Fruit fly (Drosophila melanogaster) whole organism, embryonic: ENCODE data around the gene Rip11.

Experiments
- Aef1 ChIP-seq: fragments of 200-800 bp; sonication (Bioruptor generic); IDR thresholded peaks from 3 replicates; pipeline ENCODE4 v1.3.6; 2022; ENCODE audit warnings: missing biosample characterization, missing genetic modification characterization
- Asciz ChIP-seq: fragments of 200-800 bp; sonication (Bioruptor generic); optimal IDR thresholded peaks from 2 replicates; lab custom pipeline; 2017; ENCODE audit warnings: missing biosample characterization, mild to moderate bottlenecking, missing genetic modification characterization, missing genetic modification reagents
- BEAF-32 ChIP-seq: fragments of 200-800 bp; sonication (Bioruptor generic); optimal IDR thresholded peaks from 3 replicates; lab custom pipeline; 2017; ENCODE audit warnings: missing biosample characterization, missing genetic modification characterization, mild to moderate bottlenecking, moderate library complexity, missing genetic modification reagents
- CG10209 ChIP-seq: fragments of 200-800 bp; sonication (Bioruptor generic); optimal IDR thresholded peaks from 3 replicates; lab custom pipeline; 2017; ENCODE audit warnings: missing biosample characterization, mild to moderate bottlenecking, missing genetic modification characterization, missing genetic modification reagents
- CG1024 ChIP-seq: fragments of 200-800 bp; sonication (Bioruptor generic); IDR thresholded peaks from 2 replicates; pipeline ENCODE4 v1.3.6; 2022; ENCODE audit warnings: missing biosample characterization, missing genetic modification characterization
- CG11085 ChIP-seq: fragments of 200-800 bp; sonication (Bioruptor generic); IDR thresholded peaks from 2 replicates; pipeline ENCODE4 v1.3.6; 2022; ENCODE audit warnings: missing biosample characterization, missing genetic modification characterization
- CG11398 ChIP-seq: fragments of 200-800 bp; sonication (Bioruptor generic); optimal IDR thresholded peaks from 2 replicates; lab custom pipeline; 2016; ENCODE audit warnings: missing biosample characterization, missing genetic modification characterization
- CG13775 ChIP-seq: fragments of 200-800 bp; sonication (Bioruptor generic); optimal IDR thresholded peaks from 3 replicates; lab custom pipeline; 2017; ENCODE audit warnings: missing biosample characterization, mild to moderate bottlenecking, missing genetic modification characterization
- CG17612 ChIP-seq: fragments of 200-800 bp; sonication (Bioruptor generic); IDR thresholded peaks from 2 replicates; pipeline ENCODE4 v1.3.6; 2022; ENCODE audit warnings: missing biosample characterization, missing genetic modification characterization
- CG31388 ChIP-seq: fragments of 200-800 bp; sonication (Bioruptor generic); optimal IDR thresholded peaks from 2 replicates; lab custom pipeline; 2016; ENCODE audit warnings: missing biosample characterization, missing genetic modification characterization
- CG33557 ChIP-seq: fragments of 200-800 bp; sonication (Bioruptor generic); optimal IDR thresholded peaks from 2 replicates; lab custom pipeline; 2019; ENCODE audit warnings: missing biosample characterization, mild to moderate bottlenecking, missing genetic modification characterization, moderate library complexity
- CG3726 ChIP-seq: fragments of 200-800 bp; sonication (Bioruptor generic); IDR thresholded peaks from 3 replicates; pipeline ENCODE4, ENCODE4 v1.3.6; 2022; ENCODE audit warnings: missing biosample characterization, missing genetic modification characterization
- CG3838 ChIP-seq: fragments of 200-800 bp; sonication (Bioruptor generic); optimal IDR thresholded peaks from 3 replicates; lab custom pipeline; 2016; ENCODE audit warnings: missing biosample characterization, missing genetic modification characterization
- CG3995 ChIP-seq: fragments of 200-800 bp; sonication (Bioruptor generic); optimal IDR thresholded peaks from 3 replicates; lab custom pipeline; 2016; ENCODE audit warnings: missing biosample characterization, missing genetic modification characterization
- CG4424 ChIP-seq: fragments of 200-800 bp; sonication (Bioruptor generic); optimal IDR thresholded peaks from 3 replicates; lab custom pipeline; 2016; ENCODE audit warnings: missing biosample characterization, missing genetic modification characterization
- CG5953 ChIP-seq: fragments of 200-800 bp; sonication (Bioruptor generic); IDR thresholded peaks from 2 replicates; pipeline ENCODE4 v1.3.6; 2022; ENCODE audit warnings: missing biosample characterization, missing genetic modification characterization
- CG6254 ChIP-seq: fragments of 200-800 bp; sonication (Bioruptor generic); optimal IDR thresholded peaks from 3 replicates; lab custom pipeline; 2017; ENCODE audit warnings: mild to moderate bottlenecking, missing biosample characterization, missing genetic modification reagents, missing genetic modification characterization
- CG6765 ChIP-seq: fragments of 200-800 bp; sonication (Bioruptor generic); optimal IDR thresholded peaks from 3 replicates; lab custom pipeline; 2017; ENCODE audit warnings: missing biosample characterization, mild to moderate bottlenecking, missing genetic modification characterization
- CG7372 ChIP-seq: fragments of 200-800 bp; sonication (Bioruptor generic); IDR thresholded peaks from 2 replicates; pipeline ENCODE4 v1.3.6; 2022; ENCODE audit warnings: missing biosample characterization, missing genetic modification characterization
- CG8089 ChIP-seq: fragments of 200-800 bp; sonication (Bioruptor generic); optimal IDR thresholded peaks from 3 replicates; lab custom pipeline; 2016; ENCODE audit warnings: missing biosample characterization, missing genetic modification characterization
- D19B ChIP-seq: fragments of 200-800 bp; sonication (Bioruptor generic); optimal IDR thresholded peaks from 2 replicates; lab custom pipeline; 2017; ENCODE audit warnings: missing biosample characterization, mild to moderate bottlenecking, missing genetic modification characterization
- Doc3 ChIP-seq: fragments of 200-800 bp; sonication (Bioruptor generic); IDR thresholded peaks from 3 replicates; pipeline ENCODE4 v1.3.6; 2022; ENCODE audit warnings: missing biosample characterization, missing genetic modification characterization; ENCODE audit not compliant: partially characterized antibody
- Ets65A ChIP-seq: fragments of 200-800 bp; sonication (Bioruptor generic); peaks from one replicate; lab custom pipeline; 2016; ENCODE audit warnings: missing biosample characterization, missing genetic modification characterization
- Hr39 ChIP-seq: fragments of >200 bp; optimal IDR thresholded peaks from 2 replicates; lab custom pipeline; 2017
- NC2β ChIP-seq: fragments of 200-800 bp; sonication (Bioruptor generic); optimal IDR thresholded peaks from 2 replicates; lab custom pipeline; 2016; ENCODE audit warnings: missing biosample characterization, missing genetic modification characterization
- Nf-YA ChIP-seq: fragments of 200-800 bp; sonication (Bioruptor generic); IDR thresholded peaks from 2 replicates; pipeline ENCODE4 v1.3.6; 2022; ENCODE audit warnings: missing biosample characterization, missing genetic modification characterization
- Poxn ChIP-seq: fragments of 200-800 bp; sonication (Bioruptor generic); IDR thresholded peaks from 2 replicates; pipeline ENCODE4 v1.3.6; 2022; ENCODE audit warnings: missing biosample characterization, missing genetic modification characterization
- Rx ChIP-seq: fragments of 200-800 bp; sonication (Bioruptor generic); IDR thresholded peaks from 2 replicates; pipeline ENCODE4 v1.3.6; 2022; ENCODE audit warnings: missing biosample characterization, missing genetic modification characterization
- al ChIP-seq: fragments of 200-800 bp; sonication (Bioruptor generic); IDR thresholded peaks from 2 replicates; pipeline ENCODE4 v1.3.6; 2022; ENCODE audit warnings: missing biosample characterization, missing genetic modification characterization
- bab2 ChIP-seq: fragments of 200-800 bp; sonication (Bioruptor generic); optimal IDR thresholded peaks from 2 replicates; lab custom pipeline; 2016; ENCODE audit warnings: missing biosample characterization, missing genetic modification characterization
- bbx ChIP-seq: fragments of 200-800 bp; sonication (Bioruptor generic); IDR thresholded peaks from 2 replicates; pipeline ENCODE4 v1.3.6; 2022; ENCODE audit warnings: missing biosample characterization, missing genetic modification characterization; ENCODE audit not compliant: partially characterized antibody
- cad ChIP-seq: fragments of >200 bp; optimal IDR thresholded peaks from 2 replicates; lab custom pipeline; 2017; ENCODE audit warnings: missing biosample characterization, missing genetic modification characterization
- chinmo ChIP-seq: fragments of 200-800 bp; sonication (Bioruptor generic); IDR thresholded peaks from 4 replicates; pipeline ENCODE4 v1.3.6; 2022; ENCODE audit warnings: missing biosample characterization, missing genetic modification characterization; ENCODE audit not compliant: partially characterized antibody
- cwo ChIP-seq: fragments of 200-800 bp; sonication (Bioruptor generic); optimal IDR thresholded peaks from 3 replicates; lab custom pipeline; 2017; ENCODE audit warnings: missing biosample characterization, missing genetic modification characterization, mild to moderate bottlenecking, moderate library complexity, missing genetic modification reagents
- dan ChIP-seq: fragments of 200-800 bp; sonication (Bioruptor generic); IDR thresholded peaks from 2 replicates; pipeline ENCODE4 v1.3.6; 2022; ENCODE audit warnings: missing biosample characterization, missing genetic modification characterization
- danr ChIP-seq: fragments of 200-800 bp; sonication (Bioruptor generic); IDR thresholded peaks from 2 replicates; pipeline ENCODE4 v1.3.6; 2022; ENCODE audit warnings: missing biosample characterization, missing genetic modification characterization
- dpn ChIP-seq, 2 experiments: fragments of 200-800 bp; sonication (Bioruptor generic); optimal IDR thresholded peaks; 3 replicates each; lab custom pipeline; 2016; ENCODE audit warnings: missing biosample characterization in 2 of 2, missing genetic modification characterization in 2 of 2
- eyg ChIP-seq: fragments of 200-800 bp; sonication (Bioruptor generic); optimal IDR thresholded peaks from 3 replicates; lab custom pipeline; 2016; ENCODE audit warnings: missing biosample characterization, missing genetic modification characterization
- fd102C ChIP-seq: fragments of 200-800 bp; sonication (Bioruptor generic); optimal IDR thresholded peaks from 2 replicates; lab custom pipeline; 2018; ENCODE audit warnings: missing biosample characterization, mild to moderate bottlenecking, missing genetic modification characterization, moderate library complexity
- fd96Cb ChIP-seq: fragments of 200-800 bp; sonication (Bioruptor generic); optimal IDR thresholded peaks from 2 replicates; lab custom pipeline; 2018; ENCODE audit warnings: missing biosample characterization, mild to moderate bottlenecking, missing genetic modification characterization, moderate library complexity
- gro ChIP-seq: fragments of 200-800 bp; sonication (Bioruptor generic); optimal IDR thresholded peaks from 2 replicates; lab custom pipeline; 2016; ENCODE audit warnings: missing biosample characterization, missing genetic modification characterization
- nerfin-2 ChIP-seq: fragments of 200-800 bp; sonication (Bioruptor generic); IDR thresholded peaks from 2 replicates; pipeline ENCODE4 v1.3.6; 2022; ENCODE audit warnings: missing biosample characterization, missing genetic modification characterization; ENCODE audit not compliant: partially characterized antibody
- phol ChIP-seq: fragments of 200-800 bp; sonication (Bioruptor generic); optimal IDR thresholded peaks from 3 replicates; lab custom pipeline; 2018; ENCODE audit warnings: missing biosample characterization, mild to moderate bottlenecking, missing genetic modification characterization, moderate library complexity
- pros ChIP-seq: fragments of 200-800 bp; sonication (Bioruptor generic); optimal IDR thresholded peaks from 3 replicates; lab custom pipeline; 2019; ENCODE audit warnings: missing biosample characterization, mild to moderate bottlenecking, missing genetic modification characterization, moderate library complexity
- run ChIP-seq: fragments of 200-800 bp; sonication (Bioruptor generic); optimal IDR thresholded peaks from 3 replicates; lab custom pipeline; 2018; ENCODE audit warnings: missing biosample characterization, mild to moderate bottlenecking, missing genetic modification characterization
- sd ChIP-seq: fragments of 200-800 bp; sonication (Bioruptor generic); optimal IDR thresholded peaks from 3 replicates; lab custom pipeline; 2018; ENCODE audit warnings: missing biosample characterization, mild to moderate bottlenecking, missing genetic modification characterization, moderate library complexity
- ssp ChIP-seq: fragments of 200-800 bp; sonication (Bioruptor generic); IDR thresholded peaks from 2 replicates; pipeline ENCODE4 v1.3.6; 2022; ENCODE audit warnings: missing biosample characterization, missing genetic modification characterization
- ttk ChIP-seq: fragments of 200-800 bp; sonication (Bioruptor generic); IDR thresholded peaks from 2 replicates; pipeline ENCODE4 v2.1.2; 2022; ENCODE audit warnings: missing biosample characterization, missing genetic modification characterization
- vnd ChIP-seq: fragments of 200-800 bp; sonication (Bioruptor generic); IDR thresholded peaks from 3 replicates; pipeline ENCODE4 v1.3.6; 2022; ENCODE audit warnings: missing biosample characterization, missing genetic modification characterization; ENCODE audit not compliant: partially characterized antibody
- zfh2 ChIP-seq: fragments of 200-800 bp; sonication (Bioruptor generic); optimal IDR thresholded peaks from 2 replicates; lab custom pipeline; 2016; ENCODE audit warnings: missing biosample characterization, missing genetic modification characterization

Gene Rip11

DNA sequence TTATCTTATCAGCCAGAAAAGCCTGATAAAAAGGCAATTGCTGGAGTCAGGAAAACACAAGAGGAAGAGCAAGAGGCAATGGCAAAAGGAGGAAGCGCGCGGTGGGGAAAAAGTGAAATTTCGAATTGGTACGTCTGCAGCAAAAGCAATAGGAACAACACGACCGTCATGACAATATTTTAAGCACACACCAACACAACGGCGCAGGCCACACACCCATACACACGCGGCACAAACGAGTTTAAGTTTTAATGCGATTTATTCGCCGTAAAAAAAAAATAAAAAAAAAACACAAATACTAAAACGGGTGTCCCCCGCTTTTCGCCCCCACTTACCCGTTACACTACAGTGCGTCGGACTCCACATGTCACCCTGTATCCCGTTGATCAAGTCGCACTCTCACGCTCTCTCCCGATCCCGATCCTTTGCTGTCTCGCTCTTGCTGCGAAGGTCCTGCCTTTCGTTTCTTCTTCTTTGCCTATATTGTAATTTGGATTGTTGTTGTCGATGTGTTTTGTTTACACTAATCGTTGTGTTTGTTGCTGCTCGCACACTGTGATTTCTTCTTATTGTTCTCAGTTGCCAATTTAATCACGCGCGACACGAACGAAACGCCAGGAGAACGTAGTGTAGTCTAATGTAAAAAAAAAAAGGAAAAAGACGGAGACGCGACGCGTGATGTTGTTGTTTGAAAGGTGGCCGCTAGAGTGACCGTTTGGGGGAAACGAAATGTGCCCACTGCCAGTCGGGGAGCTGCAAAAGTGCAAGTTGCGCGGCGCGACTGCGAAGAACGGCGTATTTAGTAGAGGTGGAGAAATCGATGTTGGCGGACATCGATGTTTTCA is at the start of gene Rip11 (continued):
- TF ChIP-seq CG3995 (GFP tag; lab: Kevin White, UChicago) (no peak), CG10209 (peak; percentile 2), phol (tag; lab: Kevin White, UChicago) (peak; percentile 19), Ets65A (GFP tag; lab: Kevin White, UChicago) (peak; percentile 85), Poxn (GFP tag; lab: Robert Waterston, UW) (no peak), zfh2 (GFP tag; lab: Kevin White, UChicago) (no peak), dpn (GFP tag; optimal IDR thresholded peaks at IDR 0.05; lab: Kevin White, UChicago) (peak in 1 of 2 experiments; percentile 28), Asciz (GFP tag; lab: Kevin White, UChicago) (no peak), Aef1 (GFP tag; lab: Robert Waterston, UW) (peak; percentile 16; the same call in 2 of the 3 replicates), run (tag; lab: Kevin White, UChicago) (no peak), nerfin-2 (GFP tag; lab: Robert Waterston, UW) (no peak), CG11085 (no peak), CG31388 (GFP tag; lab: Kevin White, UChicago) (no peak), eyg (no peak), fd96Cb (no peak), cwo (GFP tag; lab: Kevin White, UChicago) (peak; percentile 2), CG3838 (GFP tag; lab: Kevin White, UChicago) (no peak), chinmo (no peak), CG8089 (GFP tag; lab: Kevin White, UChicago) (peak; percentile 9), sd (tag; lab: Kevin White, UChicago) (no peak), CG11398 (GFP tag; lab: Kevin White, UChicago) (no peak), gro (GFP tag; lab: Kevin White, UChicago) (peak; percentile 7), CG1024 (no peak), bab2 (GFP tag; lab: Kevin White, UChicago) (no peak), CG6765 (GFP tag; lab: Kevin White, UChicago) (no peak), bbx (GFP tag; lab: Robert Waterston, UW) (peak; percentile 56; the same call in 1 of the 2 replicates), Rx (GFP tag; lab: Robert Waterston, UW) (no peak), pros (GFP tag; lab: Kevin White, UChicago) (no peak), CG7372 (GFP tag; lab: Robert Waterston, UW) (no peak; the same call in 1 of the 2 replicates), danr (no peak), CG3726 (GFP tag; lab: Robert Waterston, UW) (no peak), D19B (no peak), CG4424 (GFP tag; lab: Kevin White, UChicago) (peak; percentile 14), cad (GFP tag; lab: Kevin White, UChicago) (no peak), dan (GFP tag; lab: Robert Waterston, UW) (no peak), CG5953 (GFP tag; lab: Robert Waterston, UW) (no peak), fd102C (no peak), al (GFP tag; lab: Robert Waterston, UW) (no peak), vnd (GFP tag; lab: Robert Waterston, UW) (no peak), Hr39 (lab: Kevin White, UChicago) (no peak), ssp (GFP tag; lab: Robert Waterston, UW) (no peak), Nf-YA (GFP tag; lab: Robert Waterston, UW) (no peak), BEAF-32 (GFP tag; lab: Kevin White, UChicago) (no peak), CG13775 (GFP tag; lab: Kevin White, UChicago) (no peak), CG33557 (GFP tag; lab: Kevin White, UChicago) (no peak), CG6254 (peak; percentile 99), NC2β (GFP tag; lab: Kevin White, UChicago) (peak; percentile 0), Doc3 (no peak), CG17612 (no peak), ttk (peak; percentile 12; the same call in 1 of the 2 replicates)
